Fruit fly (Drosophila melanogaster) Kc167 (cell line): ENCODE measurements around the gene CG43922.

Experiments used
- Myc ChIP-seq: fragments of >200 bp; optimal IDR thresholded peaks from 2 replicates; lab custom pipeline; 2017; ENCODE audit warnings: missing external identifiers
- Sin3A ChIP-seq: fragments of >200 bp; optimal IDR thresholded peaks from 2 replicates; lab custom pipeline; 2018; ENCODE audit warnings: missing external identifiers
- h ChIP-seq: fragments of >200 bp; optimal IDR thresholded peaks from 3 replicates; lab custom pipeline; 2018; ENCODE audit warnings: missing external identifiers
- insv ChIP-seq: fragments of >200 bp; optimal IDR thresholded peaks from 3 replicates; lab custom pipeline; 2018; ENCODE audit warnings: missing external identifiers
- psq ChIP-seq: fragments of >200 bp; optimal IDR thresholded peaks from 2 replicates; lab custom pipeline; 2017; ENCODE audit warnings: missing external identifiers
- ttk ChIP-seq: sonication (Bioruptor generic); optimal IDR thresholded peaks from 2 replicates; lab custom pipeline; 2017; ENCODE audit warnings: missing external identifiers

Gene CG43922

DNA sequence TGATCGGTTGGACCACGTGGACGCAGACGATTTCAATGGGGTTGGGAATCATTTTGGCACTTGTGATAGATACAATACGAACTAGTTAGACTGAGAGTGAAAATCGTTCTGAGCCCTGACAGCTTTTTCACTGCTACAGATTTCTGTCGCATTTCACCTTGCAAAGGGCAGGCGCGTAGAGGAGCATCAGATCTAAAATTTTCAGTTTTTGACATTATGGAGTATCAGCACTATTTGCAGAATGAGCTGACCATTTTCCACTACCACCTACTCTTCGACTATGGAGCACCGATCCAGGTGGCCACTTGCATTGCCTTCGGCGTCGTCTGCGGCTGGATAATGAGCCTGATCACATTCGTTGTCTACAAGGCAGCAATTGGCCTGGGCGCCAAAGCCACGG is at the start of gene CG43922, which contains the start of gene CG13984:
CG43922 (minus strand) TSS at position 101 of the 400 bp plus-strand sequence.
CG13984 (plus strand) TSS at position 169 of the 400 bp plus-strand sequence.
- TF ChIP-seq Myc (lab: Kevin White, UChicago) (no peak), psq (lab: Kevin White, UChicago) (no peak), ttk (lab: Kevin White, UChicago) (no peak), h (lab: Kevin White, UChicago) (no peak), Sin3A (lab: Kevin White, UChicago) (no peak), insv (lab: Kevin White, UChicago) (no peak)

DNA sequence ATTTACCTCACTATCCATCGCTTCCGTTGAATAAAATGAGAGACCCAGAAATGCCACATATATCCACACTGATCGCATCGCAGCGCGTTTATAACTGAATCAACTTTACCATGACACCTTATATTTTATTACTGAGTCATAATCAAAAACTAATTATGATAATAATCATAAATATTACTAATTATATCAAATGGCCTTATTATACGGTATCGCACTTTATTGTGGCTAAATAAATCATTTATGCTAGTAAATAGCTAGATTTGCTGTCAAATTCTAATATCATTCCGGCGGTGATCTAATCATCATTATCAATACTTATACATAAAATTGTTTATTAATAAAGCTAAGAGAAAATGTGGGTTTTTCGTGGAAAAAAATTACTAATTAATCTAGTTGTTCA is 49.7 kb upstream of the CG43922 start, which contains the start of gene CG9500:
CG9500 (minus strand) TSS at position 101 of the 400 bp plus-strand sequence.
- no peak for TF ChIP-seq ttk (lab: Kevin White, UChicago)
- no peak for TF ChIP-seq h (lab: Kevin White, UChicago)
- TF ChIP-seq psq (lab: Kevin White, UChicago), result no peak
- TF ChIP-seq Myc (lab: Kevin White, UChicago), result no peak
- TF ChIP-seq Sin3A (lab: Kevin White, UChicago), result no peak
- TF ChIP-seq insv (lab: Kevin White, UChicago), result no peak

DNA sequence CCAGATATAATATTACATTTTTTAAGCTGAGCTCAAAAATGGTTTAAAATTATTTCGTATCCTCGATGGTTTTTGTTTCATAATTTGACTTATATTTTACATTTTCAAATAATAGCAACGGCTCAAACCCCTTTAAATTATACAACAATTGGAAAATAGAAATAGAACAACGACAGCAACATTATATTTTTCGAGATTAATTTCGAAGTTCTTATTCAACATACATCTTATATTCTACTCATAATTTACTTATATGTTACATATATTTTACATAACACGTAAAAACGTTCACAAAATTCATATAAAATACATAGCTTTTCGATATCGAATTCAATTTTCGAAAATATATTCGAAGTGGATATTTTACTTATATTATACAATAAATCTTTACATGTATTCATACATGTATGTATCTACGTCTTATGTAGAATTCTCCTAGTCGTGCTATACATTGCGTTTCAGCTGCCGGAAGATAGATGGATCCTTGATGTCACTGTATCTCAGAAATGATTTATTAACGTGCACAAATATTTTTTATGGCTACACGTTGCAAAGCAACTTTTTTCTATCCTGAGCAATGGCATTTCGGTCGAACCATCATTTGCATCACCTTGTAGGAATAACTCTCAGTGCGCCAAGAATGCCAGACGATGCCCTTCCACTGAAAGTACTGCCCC is 48.3 kb upstream of the CG43922 start:
- TF ChIP-seq insv (lab: Kevin White, UChicago), result no peak
- TF ChIP-seq Myc (lab: Kevin White, UChicago), result no peak
- TF ChIP-seq Sin3A (lab: Kevin White, UChicago), result no peak
- no peak for TF ChIP-seq ttk (lab: Kevin White, UChicago)
- no peak for TF ChIP-seq h (lab: Kevin White, UChicago)

DNA sequence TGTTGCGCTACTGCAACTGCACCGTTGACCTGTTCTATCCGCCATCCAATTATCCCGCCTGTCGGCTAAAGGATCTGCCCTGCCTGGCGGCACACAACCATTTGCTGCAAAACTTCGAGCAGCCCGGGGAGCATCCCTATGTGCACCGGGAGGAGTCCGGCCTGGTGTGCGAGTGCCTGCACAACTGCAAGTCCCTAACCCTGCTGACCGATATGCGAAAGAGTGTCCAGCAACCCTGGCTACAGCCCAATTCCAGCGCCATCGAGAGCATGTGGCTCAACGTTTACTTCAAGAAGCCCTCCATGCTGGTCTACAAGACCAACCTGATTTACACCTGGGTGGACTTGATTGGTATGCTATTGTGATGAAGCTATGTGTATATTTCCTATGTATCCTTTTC is 47.6 kb upstream of the CG43922 start:
- TF ChIP-seq ttk (lab: Kevin White, UChicago), result no peak
- no peak for TF ChIP-seq Sin3A (lab: Kevin White, UChicago)
- TF ChIP-seq psq (lab: Kevin White, UChicago), result no peak
- no peak for TF ChIP-seq Myc (lab: Kevin White, UChicago)
- no peak for TF ChIP-seq h (lab: Kevin White, UChicago)
- no peak for TF ChIP-seq insv (lab: Kevin White, UChicago)

DNA sequence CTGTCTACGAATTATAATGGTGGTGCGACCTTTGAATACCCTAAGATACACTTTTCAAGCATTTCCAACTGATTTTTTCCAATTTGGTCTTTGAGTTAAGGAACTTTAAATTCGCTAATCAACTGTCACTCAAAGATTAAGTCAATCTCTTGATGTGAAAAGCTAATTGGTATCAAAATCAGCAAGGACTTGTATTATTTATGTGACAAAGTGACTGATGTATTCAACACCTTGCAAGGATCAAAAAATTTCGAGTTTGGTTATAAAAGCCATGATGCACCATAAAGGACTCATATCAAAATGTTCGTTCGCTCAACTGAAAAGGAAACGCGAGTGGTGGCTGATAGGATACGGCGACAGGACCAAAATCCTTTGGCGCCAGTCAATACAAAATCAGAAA is 46.1 kb upstream of the CG43922 start, which contains the start of gene ppk14:
ppk14 (plus strand) TSS at position 301 of the 400 bp plus-strand sequence.
- TF ChIP-seq insv (lab: Kevin White, UChicago) (no peak), psq (lab: Kevin White, UChicago) (no peak), h (lab: Kevin White, UChicago) (no peak), Myc (lab: Kevin White, UChicago) (no peak), ttk (lab: Kevin White, UChicago) (no peak), Sin3A (lab: Kevin White, UChicago) (no peak)

DNA sequence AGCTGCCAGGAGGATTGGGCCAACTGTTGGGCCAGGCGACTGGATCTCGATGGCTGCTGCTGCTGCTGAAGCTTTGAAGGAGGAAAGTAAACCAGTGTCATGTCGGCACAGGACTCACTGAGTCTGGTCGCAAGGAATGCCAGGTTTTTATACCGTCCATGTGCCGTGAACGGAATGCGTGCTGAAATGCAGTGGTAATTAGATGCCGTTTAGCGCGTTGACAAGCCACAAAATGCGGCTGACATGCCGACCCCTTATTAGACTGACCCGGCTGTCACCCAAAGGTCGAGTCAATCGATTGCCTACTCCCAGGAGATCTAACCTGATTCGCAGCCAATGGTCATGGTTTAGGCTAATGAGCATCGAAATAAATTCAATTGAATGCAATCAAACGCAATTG is 45.7 kb upstream of the CG43922 start, which contains the start of gene ppk7:
ppk7 (minus strand) TSS at position 101 of the 400 bp plus-strand sequence.
- TF ChIP-seq Myc (lab: Kevin White, UChicago) (no peak), h (lab: Kevin White, UChicago) (no peak), psq (lab: Kevin White, UChicago) (no peak), insv (lab: Kevin White, UChicago) (no peak), ttk (lab: Kevin White, UChicago) (no peak), Sin3A (lab: Kevin White, UChicago) (no peak)

DNA sequence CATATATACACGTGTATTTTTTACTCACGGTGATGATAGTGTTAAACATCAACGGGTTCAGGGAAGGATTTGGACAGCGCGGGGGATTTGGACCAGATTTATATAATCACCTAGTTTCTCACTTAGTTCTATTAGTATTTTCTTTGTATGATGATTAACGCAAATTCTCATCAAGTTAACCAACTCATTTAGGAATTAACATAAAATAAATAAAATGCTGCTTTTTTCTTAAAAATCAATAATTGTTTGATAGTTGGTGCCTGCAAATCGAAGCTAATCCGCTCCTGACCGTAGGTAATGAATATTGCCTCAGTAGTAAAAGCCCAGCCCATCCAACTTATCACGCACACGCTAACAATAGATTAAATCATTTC is 43.2 kb upstream of the CG43922 start:
- TF ChIP-seq Myc (lab: Kevin White, UChicago) (no peak), insv (lab: Kevin White, UChicago) (no peak), psq (lab: Kevin White, UChicago) (no peak), ttk (lab: Kevin White, UChicago) (no peak), Sin3A (lab: Kevin White, UChicago) (no peak), h (lab: Kevin White, UChicago) (no peak)

DNA sequence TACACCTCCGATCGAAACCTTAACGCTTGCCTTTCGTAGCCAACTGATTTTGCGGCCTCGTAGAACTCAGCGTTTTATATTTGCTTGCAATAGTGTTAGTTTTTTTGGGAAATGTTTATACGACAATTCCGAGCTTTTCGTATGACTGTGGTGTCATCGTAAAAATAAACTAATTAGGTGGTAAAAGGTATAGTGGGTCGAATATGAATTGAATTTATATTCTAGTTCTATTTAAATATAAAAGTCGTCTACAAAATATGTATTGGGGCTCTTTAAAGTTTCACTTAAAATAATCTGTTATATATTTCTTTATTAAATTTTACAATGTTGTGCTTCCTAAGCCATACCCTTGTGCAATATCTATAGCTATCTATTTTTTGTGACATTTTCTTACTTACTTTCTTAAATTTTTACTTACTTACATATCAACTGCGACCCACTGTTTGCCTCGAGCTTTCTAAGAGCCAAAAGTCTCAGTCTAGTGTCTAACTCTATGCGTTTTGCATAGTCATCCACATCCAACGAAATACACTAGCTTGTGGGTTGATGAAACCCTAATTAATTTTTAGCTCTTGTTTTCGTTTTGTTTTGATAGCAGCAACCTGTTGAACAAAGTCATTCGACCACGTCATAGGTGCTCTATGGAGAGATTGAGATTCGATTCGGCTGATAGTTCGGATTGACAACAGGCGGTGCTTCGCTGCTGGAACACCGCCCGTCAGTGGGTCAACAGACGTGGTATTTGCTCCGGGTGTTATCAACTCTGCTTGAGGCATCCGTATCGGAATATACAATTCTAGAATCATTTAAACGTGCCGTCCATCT is 42.6 kb upstream of the CG43922 start, which contains the start of gene CG9498:
CG9498 (minus strand) TSS at position 51 of the 825 bp plus-strand sequence.
- TF ChIP-seq Myc (lab: Kevin White, UChicago), result no peak
- no peak for TF ChIP-seq psq (lab: Kevin White, UChicago)
- no peak for TF ChIP-seq Sin3A (lab: Kevin White, UChicago)
- no peak for TF ChIP-seq insv (lab: Kevin White, UChicago)
- TF ChIP-seq h (lab: Kevin White, UChicago), result no peak
- TF ChIP-seq ttk (lab: Kevin White, UChicago), result no peak

DNA sequence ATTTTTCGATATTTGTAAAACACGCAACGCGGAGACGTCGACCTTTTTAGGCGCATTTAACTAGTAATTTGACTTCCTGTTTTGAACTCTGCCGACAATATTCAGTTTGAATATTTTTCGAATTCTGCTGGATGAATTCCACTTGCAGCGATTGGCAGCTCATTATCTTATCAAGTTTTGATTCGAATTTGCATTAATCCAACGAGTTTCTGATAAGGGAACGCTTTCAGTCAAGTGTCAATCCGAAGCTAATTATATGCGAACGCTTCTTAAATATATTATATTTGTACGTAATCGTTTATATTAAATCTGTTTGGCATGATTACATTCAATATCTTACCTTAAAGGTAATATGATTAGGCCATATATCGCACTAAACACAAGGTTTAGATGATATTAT is 39.8 kb upstream of the CG43922 start, which contains the start of gene CG9497:
CG9497 (minus strand) TSS at position 101 of the 400 bp plus-strand sequence.
- TF ChIP-seq Sin3A (lab: Kevin White, UChicago) (no peak), psq (lab: Kevin White, UChicago) (no peak), ttk (lab: Kevin White, UChicago) (no peak), insv (lab: Kevin White, UChicago) (no peak), Myc (lab: Kevin White, UChicago) (no peak), h (lab: Kevin White, UChicago) (no peak)

DNA sequence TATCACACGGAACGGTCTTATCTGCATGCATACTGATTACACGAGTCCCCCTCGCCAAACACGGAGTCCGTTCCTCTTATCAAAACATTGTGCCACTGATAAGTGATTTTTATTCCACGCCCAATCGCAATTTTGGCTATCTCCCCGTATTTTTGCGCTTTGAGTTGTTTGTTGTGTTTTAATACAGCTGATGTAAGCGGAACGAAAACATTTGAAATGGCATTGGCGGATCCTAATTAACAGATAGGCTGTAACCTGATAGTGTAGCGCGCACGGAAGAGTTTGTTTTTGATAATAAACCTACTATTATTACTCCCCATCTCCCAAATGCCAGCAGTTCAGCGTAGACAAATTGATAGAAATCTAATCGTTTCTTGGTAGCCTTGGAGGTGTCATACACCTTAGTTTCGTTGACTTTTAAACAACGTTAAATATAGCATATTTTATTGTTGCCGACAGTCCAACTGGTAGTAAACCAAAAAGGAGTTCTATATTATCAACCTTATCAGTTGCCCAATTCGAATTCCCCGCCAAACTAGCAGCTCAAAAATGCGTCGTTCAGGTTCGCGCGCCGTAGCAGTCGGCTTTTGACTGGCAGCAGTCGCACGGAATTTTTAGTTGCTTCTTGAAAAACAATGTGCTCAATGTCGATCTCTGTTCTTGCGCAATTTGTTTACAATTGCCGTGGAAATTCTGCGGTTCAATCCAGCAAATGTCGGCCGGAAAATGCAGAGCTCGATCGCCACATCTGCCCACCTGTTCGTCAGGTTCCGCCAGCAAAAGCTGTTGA is 34.7 kb upstream of the CG43922 start:
- TF ChIP-seq Sin3A (lab: Kevin White, UChicago), result no peak
- no peak for TF ChIP-seq ttk (lab: Kevin White, UChicago)
- no peak for TF ChIP-seq Myc (lab: Kevin White, UChicago)
- no peak for TF ChIP-seq psq (lab: Kevin White, UChicago)
- TF ChIP-seq h (lab: Kevin White, UChicago), result no peak
- no peak for TF ChIP-seq insv (lab: Kevin White, UChicago)
